Worm (Caenorhabditis elegans) whole organism, L2 larva: ENCODE results near the gene R07E3.4.

Experiments used
- F13H6.1 ChIP-seq: sonication (generic microtip); optimal IDR thresholded peaks from 2 replicates; lab custom pipeline; 2016; ENCODE audit warnings: missing genetic modification characterization, missing compliant biosample characterization
- R02D3.7 ChIP-seq: fragments of 150-350 bp; optimal IDR thresholded peaks from 2 replicates; lab custom pipeline; 2014; ENCODE audit warnings: missing biosample characterization, missing genetic modification characterization
- Y55F3AM.14 ChIP-seq: fragments of 200-800 bp; sonication (Bioruptor generic); optimal IDR thresholded peaks from 2 replicates; lab custom pipeline; 2018; ENCODE audit warnings: mild to moderate bottlenecking, missing genetic modification characterization, missing compliant biosample characterization
- nhr-11 ChIP-seq: fragments of 150-350 bp; optimal IDR thresholded peaks from 2 replicates; lab custom pipeline; 2014; ENCODE audit warnings: missing biosample characterization, missing genetic modification characterization
- nhr-6 ChIP-seq: fragments of 150-350 bp; optimal IDR thresholded peaks from 2 replicates; lab custom pipeline; 2014; ENCODE audit warnings: missing biosample characterization, missing genetic modification characterization
- sem-4 ChIP-seq: fragments of 150-350 bp; optimal IDR thresholded peaks from 2 replicates; lab custom pipeline; 2014; ENCODE audit warnings: missing biosample characterization, missing genetic modification reagents, missing genetic modification characterization
- skn-1 ChIP-seq: sonication (generic microtip); optimal IDR thresholded peaks from 2 replicates; lab custom pipeline; 2017; ENCODE audit warnings: missing biosample characterization, missing genetic modification characterization
- snpc-4 ChIP-seq: fragments of 150-350 bp; optimal IDR thresholded peaks from 2 replicates; lab custom pipeline; 2014; ENCODE audit warnings: missing biosample characterization, missing genetic modification characterization
- ztf-4 ChIP-seq: fragments of 150-350 bp; optimal IDR thresholded peaks from 2 replicates; lab custom pipeline; 2014; ENCODE audit warnings: missing biosample characterization, missing genetic modification characterization

DNA sequence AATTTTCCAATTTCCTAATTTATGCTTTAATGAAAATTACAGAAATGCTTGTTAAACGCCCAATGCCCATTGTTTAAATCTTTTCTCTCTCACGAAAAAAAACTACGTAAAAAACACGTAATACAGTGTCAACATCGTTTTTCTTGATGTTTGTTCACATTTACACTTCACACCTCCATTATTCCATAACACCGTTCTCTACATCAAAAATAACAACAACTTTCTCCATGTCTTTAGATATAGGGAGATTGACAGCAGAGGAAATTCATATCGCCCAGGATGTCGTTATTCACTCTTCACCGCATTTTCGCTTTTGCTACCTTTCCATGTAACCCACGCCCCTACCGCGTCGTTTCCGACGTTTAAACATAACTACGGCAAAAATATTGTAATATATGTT is 24.9 kb upstream of the R07E3.4 start, which contains the start of gene efhc-1:
- TF ChIP-seq nhr-11 (tag; lab: Kevin White, UChicago) (no peak), ztf-4 (tag; lab: Kevin White, UChicago) (no peak), F13H6.1 (tag; lab: Kevin White, UChicago) (no peak), R02D3.7 (no peak), skn-1 (tag; lab: Kevin White, UChicago) (no peak), snpc-4 (tag; lab: Kevin White, UChicago) (no peak), sem-4 (no peak), Y55F3AM.14 (GFP tag; lab: Kevin White, UChicago) (no peak), nhr-6 (tag; lab: Kevin White, UChicago) (no peak)
